Worm (Caenorhabditis elegans): Measurements from ENCODE around the gene scl-21.
A peak's percentile ranks its signal among the peaks of the same experiment; 100 is the strongest.

The scl-21 gene

DNA sequence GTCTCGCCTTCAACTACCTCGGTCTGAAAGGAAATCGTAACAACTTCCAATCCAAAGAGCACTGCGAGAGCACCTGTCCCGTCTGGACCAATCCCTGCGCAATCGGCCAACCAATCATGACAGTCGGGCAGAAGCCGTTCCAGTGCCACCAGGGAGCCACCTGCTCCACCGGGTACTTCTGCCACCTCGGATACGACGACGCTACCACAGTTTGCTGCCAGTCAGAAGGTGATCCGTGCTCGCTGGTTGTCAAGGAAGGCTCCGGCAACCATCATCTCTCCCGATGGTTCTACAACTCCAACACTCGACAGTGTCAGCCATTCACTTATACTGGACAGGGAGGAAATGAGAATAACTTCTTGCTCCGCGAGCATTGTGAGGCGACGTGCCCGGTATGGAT is 13.6 kb upstream of the scl-21 start:
- no peak for TF ChIP-seq rbr-2 (tag; optimal IDR thresholded peaks at IDR 0.05)
- TF ChIP-seq hif-1 (tag; optimal IDR thresholded peaks at IDR 0.05) = no peak
- TF ChIP-seq ceh-32 (tag; optimal IDR thresholded peaks at IDR 0.05; ENCODE audit: poor library complexity) = no peak
- TF ChIP-seq set-16 (GFP tag; IDR thresholded peaks at IDR 0.05) = peak; percentile 79

- TF ChIP-seq lin-15B (tag; optimal IDR thresholded peaks at IDR 0.05) = no peak
Observed at ce11 chrV:19502579-19503151, 7.2 kb upstream of the scl-21 start, which contains the start of gene Y43F8B.3. Gene Y43F8B.3, plus strand, starts transcription at chrV:19503101.

DNA sequence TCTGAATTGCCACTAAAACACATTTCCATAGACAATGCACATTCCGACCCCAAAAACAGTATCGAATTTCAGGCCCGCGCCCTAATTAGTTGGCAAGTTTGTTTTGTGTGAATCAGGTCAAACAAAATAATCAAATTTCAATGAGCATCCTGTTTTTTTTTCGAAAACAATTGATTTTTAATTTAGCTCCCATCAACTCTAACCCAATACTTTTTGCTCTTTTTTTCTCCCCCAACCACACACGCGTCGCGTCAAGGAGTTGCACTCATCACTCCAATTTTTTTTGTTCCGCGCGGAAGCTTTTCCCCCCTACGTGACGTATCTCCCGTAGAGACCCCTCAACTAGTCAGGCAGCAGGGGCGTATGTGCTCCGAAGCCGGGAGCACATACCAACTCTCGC is 5.9 kb upstream of the scl-21 start:
- TF ChIP-seq cey-2 (tag; optimal IDR thresholded peaks at IDR 0.05; ENCODE audit: borderline replicate concordance, insufficient read depth) (no peak), vab-7 (GFP tag; IDR thresholded peaks at IDR 0.05) (no peak), dpl-1 (GFP tag; optimal IDR thresholded peaks at IDR 0.05) (no peak), mxl-3 (GFP tag; optimal IDR thresholded peaks at IDR 0.05) (no peak), daf-16 (GFP tag; optimal IDR thresholded peaks at IDR 0.05) (no peak), daf-16 (tag; optimal IDR thresholded peaks at IDR 0.05) (no peak), lin-39 (tag; optimal IDR thresholded peaks at IDR 0.05) (no peak), unc-62 (GFP tag; optimal IDR thresholded peaks at IDR 0.05 in 1 of 2) (peak in 1 of 2 experiments; percentile 97), unc-62 (tag; optimal IDR thresholded peaks at IDR 0.05) (no peak)

DNA sequence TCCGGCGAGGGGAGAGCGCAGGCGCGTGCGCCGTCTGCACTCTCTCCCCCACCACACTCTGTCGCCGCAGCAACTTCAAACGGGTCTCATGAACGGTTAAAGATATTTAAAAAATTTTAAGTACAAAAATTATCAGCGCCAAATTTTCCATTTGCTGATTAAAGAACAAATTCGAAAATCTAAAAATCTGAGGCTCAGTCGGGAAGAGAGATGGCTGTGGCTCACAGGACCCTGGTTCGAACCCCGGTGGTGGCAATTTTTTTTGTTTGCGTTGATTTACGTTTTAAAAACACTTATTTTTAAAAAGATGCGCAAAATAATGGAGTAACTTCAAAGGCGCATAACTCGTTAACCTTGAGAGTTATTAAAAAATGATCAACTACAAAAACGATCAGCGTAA is 1.6 kb upstream of the scl-21 start:
- no peak for TF ChIP-seq nhr-10 (tag; optimal IDR thresholded peaks at IDR 0.05)
- no peak for TF ChIP-seq spr-1 (tag; optimal IDR thresholded peaks at IDR 0.05)
- no peak for TF ChIP-seq lir-3 (tag; optimal IDR thresholded peaks at IDR 0.05)
- TF ChIP-seq ceh-28 (tag; optimal IDR thresholded peaks at IDR 0.05) = no peak
- no peak for TF ChIP-seq T20F7.1 (GFP tag; optimal IDR thresholded peaks at IDR 0.05)
- no peak for TF ChIP-seq nhr-25 (tag; optimal IDR thresholded peaks at IDR 0.05; ENCODE audit: borderline replicate concordance, insufficient read depth)
- TF ChIP-seq aha-1 (tag) = peak; percentile 2
- no peak for TF ChIP-seq lin-15B (tag; optimal IDR thresholded peaks at IDR 0.05)

DNA sequence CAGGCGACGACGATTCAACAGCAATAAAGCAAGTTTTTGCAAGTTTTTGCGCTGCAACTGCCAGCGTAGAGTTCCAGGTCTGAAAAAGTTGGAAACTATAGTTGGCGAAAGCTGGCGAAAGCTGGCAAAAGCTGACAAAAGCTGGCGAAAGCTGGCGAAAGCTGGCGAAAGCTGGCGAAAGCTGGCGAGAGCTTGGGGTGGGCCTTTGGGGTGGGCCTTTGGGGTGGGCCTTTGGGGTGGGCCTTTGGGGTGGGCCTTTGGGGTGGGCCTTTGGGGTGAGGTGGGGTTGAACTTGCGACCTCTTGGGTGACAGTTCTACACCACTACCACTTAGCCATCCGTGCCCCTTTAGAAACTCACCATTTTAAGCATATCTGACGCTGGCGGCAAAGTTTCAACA is 342 bp downstream of the scl-21 start:
- 0 out of 2 replicates have a peak, but pooled peaks have one; percentile 20 for TF ChIP-seq snpc-1.2 (GFP tag; IDR thresholded peaks at IDR 0.05)
- TF ChIP-seq set-16 (GFP tag; IDR thresholded peaks at IDR 0.05) = peak; percentile 89
- no peak for TF ChIP-seq hlh-30 (tag; optimal IDR thresholded peaks at IDR 0.05; ENCODE audit: insufficient read depth)

DNA sequence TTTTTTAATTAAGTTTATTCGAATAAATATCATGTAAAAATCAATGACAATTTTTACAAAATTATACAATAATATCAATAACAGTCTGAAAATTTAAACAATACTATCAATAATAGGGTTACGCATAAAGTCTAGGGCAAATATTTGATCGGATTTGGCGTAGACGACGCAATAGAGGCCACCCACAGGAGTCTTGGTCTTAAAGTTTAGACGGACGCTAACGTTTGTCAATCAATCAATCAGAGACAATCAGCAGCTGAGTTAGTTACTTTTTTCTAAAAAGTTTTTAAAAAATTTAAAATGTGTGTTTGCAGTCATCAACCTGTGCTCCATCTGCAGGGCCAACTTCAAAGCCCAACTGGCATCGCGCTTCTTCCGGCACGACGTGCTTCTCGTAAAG is 4.2 kb downstream of the scl-21 start, which contains the start of gene Y43F8B.29:
Gene Y43F8B.29, plus strand, starts transcription at position 301 of the 400 bp plus-strand sequence.
- TF ChIP-seq spr-3 (GFP tag; optimal IDR thresholded peaks at IDR 0.05) = no peak
- TF ChIP-seq mxl-3 (GFP tag; optimal IDR thresholded peaks at IDR 0.05) = no peak
- TF ChIP-seq ceh-32 (tag; optimal IDR thresholded peaks at IDR 0.05; ENCODE audit: poor library complexity) = no peak
- TF ChIP-seq T26A8.4 (GFP tag; IDR thresholded peaks at IDR 0.05) = no peak
- no peak for TF ChIP-seq pqm-1 (tag; optimal IDR thresholded peaks at IDR 0.05)
- no peak for TF ChIP-seq fos-1 (tag; optimal IDR thresholded peaks at IDR 0.05)
- no peak for TF ChIP-seq Y75B8A.6 (GFP tag; IDR thresholded peaks at IDR 0.05)
- no peak for TF ChIP-seq nhr-25 (tag; optimal IDR thresholded peaks at IDR 0.05; ENCODE audit: borderline replicate concordance, insufficient read depth)
- no peak for TF ChIP-seq arid-1 (GFP tag; conservative IDR thresholded peaks at IDR 0.05)
- no peak for TF ChIP-seq dmd-9 (GFP tag; IDR thresholded peaks at IDR 0.05)
